Worm (Caenorhabditis elegans) whole organism, L4/young adult: Measurements from ENCODE around the gene srxa-14.

Experiments
- W03F9.2 ChIP-seq: fragments of 150-350 bp; optimal IDR thresholded peaks from 2 replicates; lab custom pipeline; 2014; ENCODE audit warnings: missing biosample characterization, missing genetic modification characterization
- dao-5 ChIP-seq: sonication (generic microtip); optimal IDR thresholded peaks from 2 replicates; lab custom pipeline; 2016; ENCODE audit warnings: missing genotype, missing genetic modification characterization, moderate library complexity, missing compliant biosample characterization
- him-1 ChIP-seq: sonication (generic microtip); optimal IDR thresholded peaks from 2 replicates; lab custom pipeline; 2016; ENCODE audit warnings: missing genotype, missing genetic modification reagents, missing genetic modification characterization, missing compliant biosample characterization

ce11 chrV:20594746-20595145 is 44.6 kb upstream of the srxa-14 start, which contains the start of gene F26F2.10:
- TF ChIP-seq him-1 (no peak), W03F9.2 (no peak), dao-5 (tag; lab: Kevin White, UChicago) (no peak)
